Fruit fly (Drosophila melanogaster) whole organism: Measurements from ENCODE around the gene CG2608.

Experiments
- CG8478 ChIP-seq: fragments of >200 bp; optimal IDR thresholded peaks from 2 replicates; lab custom pipeline; 2018; ENCODE audit warnings: inconsistent platforms
- Dll ChIP-seq: fragments of >200 bp; optimal IDR thresholded peaks from 2 replicates; lab custom pipeline; 2017
- pan ChIP-seq: fragments of >200 bp; optimal IDR thresholded peaks from 2 replicates; lab custom pipeline; 2017
- psq ChIP-seq: fragments of >200 bp; optimal IDR thresholded peaks from 2 replicates; lab custom pipeline; 2017
- usp ChIP-seq: fragments of >200 bp; optimal IDR thresholded peaks from 2 replicates; lab custom pipeline; 2017; ENCODE audit warnings: missing biosample characterization, missing genetic modification characterization, mixed read lengths

DNA sequence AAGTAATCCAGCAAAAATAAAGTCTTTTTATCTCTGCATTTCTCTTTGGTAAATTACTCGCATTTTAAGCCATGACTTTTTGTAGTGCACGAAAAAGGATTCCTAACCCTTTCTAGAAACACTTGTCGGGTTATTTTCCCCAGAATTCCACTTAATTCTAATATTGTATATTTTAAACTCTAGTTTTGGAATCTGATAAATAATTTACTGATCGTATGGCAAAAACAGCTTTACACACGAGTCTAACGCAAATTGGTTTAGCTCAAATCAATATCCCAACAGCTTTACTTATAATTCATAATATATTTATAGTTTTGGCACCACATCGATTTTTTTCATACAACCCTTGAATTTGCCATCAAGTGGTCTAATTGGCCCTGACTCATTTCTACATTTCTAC lies 31.4 kb upstream of the CG2608 start, which contains the start of gene CG15475:
- TF ChIP-seq psq (lab: Kevin White, UChicago): no peak
- no peak for TF ChIP-seq pan (lab: Kevin White, UChicago)
- TF ChIP-seq CG8478 (lab: Kevin White, UChicago): no peak
- no peak for TF ChIP-seq usp (GFP tag; lab: Kevin White, UChicago)
- TF ChIP-seq Dll (lab: Kevin White, UChicago): no peak
